Worm (Caenorhabditis elegans) whole organism, L4 larva: Measurements from ENCODE around the gene F56F10.2.
"Not testable (repeated sequence)": the region's sequence is repeated elsewhere in the genome, so short reads cannot be mapped to it uniquely, and the experiment has no call there.

Experiments used
- F37D6.2 ChIP-seq: sonication (generic microtip); optimal IDR thresholded peaks from 2 replicates; lab custom pipeline; 2016; ENCODE audit warnings: mild to moderate bottlenecking, missing genetic modification characterization, missing compliant biosample characterization
- R02D3.7 ChIP-seq: fragments of 150-350 bp; sonication (generic microtip); optimal IDR thresholded peaks from 3 replicates; lab custom pipeline; 2014; ENCODE audit warnings: missing biosample characterization, missing genetic modification characterization
- T20F7.1 ChIP-seq: fragments of 200-800 bp; sonication (Bioruptor generic); optimal IDR thresholded peaks from 2 replicates; lab custom pipeline; 2018; ENCODE audit warnings: mild to moderate bottlenecking, missing genetic modification characterization, missing compliant biosample characterization
- Y5F2A.4 ChIP-seq: fragments of 200-800 bp; sonication (Bioruptor generic); optimal IDR thresholded peaks from 2 replicates; lab custom pipeline; 2018; ENCODE audit warnings: mild to moderate bottlenecking, missing genetic modification characterization, missing compliant biosample characterization
- aha-1 ChIP-seq: fragments of 150-350 bp; peaks from one replicate; lab custom pipeline; 2014; ENCODE audit warnings: missing biosample characterization, missing genetic modification characterization
- ceh-28 ChIP-seq: fragments of 150-350 bp; optimal IDR thresholded peaks from 2 replicates; lab custom pipeline; 2014; ENCODE audit warnings: missing biosample characterization, missing genetic modification reagents, missing genetic modification characterization
- ceh-44 ChIP-seq: fragments of 200-800 bp; sonication (Bioruptor generic); IDR thresholded peaks from 2 replicates; pipeline ENCODE4 v1.3.6; 2022; ENCODE audit warnings: missing genetic modification reagents, missing genetic modification characterization, missing compliant biosample characterization
- daf-12 ChIP-seq: fragments of 150-350 bp; optimal IDR thresholded peaks from 2 replicates; lab custom pipeline; 2014; ENCODE audit warnings: missing biosample characterization, missing genetic modification reagents, missing genetic modification characterization
- daf-16 ChIP-seq, 3 experiments: sonication (generic microtip); optimal IDR thresholded peaks; 2 replicates each; lab custom pipeline; 2016 to 2017; ENCODE audit warnings: missing genetic modification characterization in 3 of 3, missing genetic modification reagents in 3 of 3, mild to moderate bottlenecking in 2 of 3, missing compliant biosample characterization in 2 of 3, missing biosample characterization in 1 of 3, moderate library complexity in 1 of 3
- egl-43 ChIP-seq: fragments of 200-800 bp; sonication (Bioruptor generic); IDR thresholded peaks from 2 replicates; pipeline ENCODE4 v1.3.6; 2022; ENCODE audit warnings: missing genetic modification reagents, missing genetic modification characterization, missing compliant biosample characterization
- fos-1 ChIP-seq: fragments of 150-350 bp; optimal IDR thresholded peaks from 2 replicates; lab custom pipeline; 2014; ENCODE audit warnings: missing biosample characterization, missing genetic modification characterization
- hif-1 ChIP-seq, 2 experiments: sonication (generic microtip); optimal IDR thresholded peaks; 2 replicates each; lab custom pipeline; 2016 to 2017; ENCODE audit warnings: missing compliant biosample characterization in 2 of 2, missing genetic modification characterization in 2 of 2, missing genetic modification reagents in 2 of 2, missing genotype in 2 of 2, mild to moderate bottlenecking in 1 of 2
- hlh-11 ChIP-seq: fragments of 200-800 bp; sonication (Bioruptor generic); optimal IDR thresholded peaks from 2 replicates; lab custom pipeline; 2018; ENCODE audit warnings: mild to moderate bottlenecking, missing genetic modification characterization, missing compliant biosample characterization
- hlh-30 ChIP-seq: sonication (generic microtip); optimal IDR thresholded peaks from 2 replicates; lab custom pipeline; 2017; ENCODE audit warnings: antibody characterized with exemption, mild to moderate bottlenecking, missing genetic modification characterization, missing compliant biosample characterization; ENCODE audit not compliant: insufficient read depth
- hmg-1.1 ChIP-seq: fragments of 200-800 bp; sonication (Bioruptor generic); IDR thresholded peaks from 2 replicates; pipeline ENCODE4 v1.3.6; 2022; ENCODE audit warnings: missing genetic modification reagents, missing genetic modification characterization, missing compliant biosample characterization
- jun-1 ChIP-seq: fragments of 150-350 bp; optimal IDR thresholded peaks from 2 replicates; lab custom pipeline; 2014; ENCODE audit warnings: missing biosample characterization, missing genetic modification reagents, missing genetic modification characterization
- lin-13 ChIP-seq: fragments of 150-350 bp; optimal IDR thresholded peaks from 2 replicates; lab custom pipeline; 2014; ENCODE audit warnings: missing biosample characterization, missing genetic modification reagents, missing genetic modification characterization
- lin-38 ChIP-seq: fragments of 200-800 bp; sonication (Bioruptor generic); IDR thresholded peaks from 2 replicates; pipeline ENCODE4 v1.3.6; 2022; ENCODE audit warnings: missing genetic modification reagents, missing genetic modification characterization, missing compliant biosample characterization
- lin-39 ChIP-seq: fragments of 150-350 bp; optimal IDR thresholded peaks from 2 replicates; lab custom pipeline; 2014; ENCODE audit warnings: missing biosample characterization, missing genetic modification reagents, missing genetic modification characterization
- lir-3 ChIP-seq: sonication (generic microtip); optimal IDR thresholded peaks from 2 replicates; lab custom pipeline; 2016; ENCODE audit warnings: mild to moderate bottlenecking, missing genetic modification characterization, missing compliant biosample characterization
- lsy-2 ChIP-seq, 2 experiments: fragments of 150-350 bp in 1 of 2; sonication (generic microtip) in 1 of 2; optimal IDR thresholded peaks; 2 replicates each; lab custom pipeline; 2014 to 2017; ENCODE audit warnings: missing biosample characterization in 2 of 2, missing genetic modification characterization in 2 of 2
- madf-9 ChIP-seq: fragments of 200-800 bp; sonication (Bioruptor generic); conservative IDR thresholded peaks from 2 replicates; pipeline ENCODE4 v1.3.6; 2022; ENCODE audit warnings: missing genetic modification reagents, missing genetic modification characterization, missing compliant biosample characterization
- mdl-1 ChIP-seq, 2 experiments: fragments of 150-350 bp in 1 of 2; sonication (generic microtip) in 1 of 2; optimal IDR thresholded peaks; 2 replicates each; lab custom pipeline; 2014 to 2017; ENCODE audit warnings: missing biosample characterization in 2 of 2, missing genetic modification characterization in 2 of 2
- mep-1 ChIP-seq: fragments of 150-350 bp; sonication (generic microtip); optimal IDR thresholded peaks from 3 replicates; lab custom pipeline; 2014; ENCODE audit warnings: missing biosample characterization, missing genetic modification characterization
- mes-2 ChIP-seq: sonication (generic microtip); optimal IDR thresholded peaks from 2 replicates; lab custom pipeline; 2016; ENCODE audit warnings: missing genotype, mild to moderate bottlenecking, missing genetic modification characterization, missing compliant biosample characterization; ENCODE audit not compliant: poor library complexity, severe bottlenecking
- mxl-2 ChIP-seq: fragments of 200-800 bp; sonication (Bioruptor generic); conservative IDR thresholded peaks from 2 replicates; pipeline ENCODE4 v1.3.6; 2022; ENCODE audit warnings: missing genetic modification reagents, missing genetic modification characterization, missing compliant biosample characterization
- mxl-3 ChIP-seq: fragments of 200-800 bp; sonication (Bioruptor generic); optimal IDR thresholded peaks from 2 replicates; lab custom pipeline; 2018; ENCODE audit warnings: mild to moderate bottlenecking, missing genetic modification characterization, missing compliant biosample characterization
- nhr-102 ChIP-seq: sonication (generic microtip); optimal IDR thresholded peaks from 2 replicates; lab custom pipeline; 2016; ENCODE audit warnings: mild to moderate bottlenecking, missing genetic modification characterization, moderate library complexity, missing compliant biosample characterization
- nhr-11 ChIP-seq: fragments of 150-350 bp; optimal IDR thresholded peaks from 2 replicates; lab custom pipeline; 2014; ENCODE audit warnings: missing biosample characterization, missing genetic modification characterization
- nhr-111 ChIP-seq: fragments of 200-800 bp; sonication (Bioruptor generic); optimal IDR thresholded peaks from 2 replicates; lab custom pipeline; 2018; ENCODE audit warnings: mild to moderate bottlenecking, missing genetic modification characterization, missing compliant biosample characterization
- nhr-28 ChIP-seq: fragments of 150-350 bp; optimal IDR thresholded peaks from 2 replicates; lab custom pipeline; 2014; ENCODE audit warnings: missing biosample characterization, missing genetic modification characterization
- nhr-48 ChIP-seq: sonication (generic microtip); optimal IDR thresholded peaks from 2 replicates; lab custom pipeline; 2016; ENCODE audit warnings: mild to moderate bottlenecking, missing genetic modification characterization, missing compliant biosample characterization
- nhr-76 ChIP-seq: fragments of 150-350 bp; optimal IDR thresholded peaks from 2 replicates; lab custom pipeline; 2014; ENCODE audit warnings: missing biosample characterization, missing genetic modification characterization
- nhr-77 ChIP-seq: fragments of 150-350 bp; optimal IDR thresholded peaks from 2 replicates; lab custom pipeline; 2014; ENCODE audit warnings: missing biosample characterization, missing genetic modification characterization
- saeg-2 ChIP-seq: fragments of 200-800 bp; sonication (Bioruptor generic); IDR thresholded peaks from 2 replicates; pipeline ENCODE4 v1.3.6; 2022; ENCODE audit warnings: missing genetic modification reagents, missing genetic modification characterization, missing compliant biosample characterization
- set-16 ChIP-seq: fragments of 200-800 bp; sonication (Bioruptor generic); IDR thresholded peaks from 2 replicates; pipeline ENCODE4 v1.3.6; 2022; ENCODE audit warnings: missing genetic modification reagents, missing genetic modification characterization, missing compliant biosample characterization
- snpc-4 ChIP-seq: fragments of 150-350 bp; optimal IDR thresholded peaks from 2 replicates; lab custom pipeline; 2014; ENCODE audit warnings: missing biosample characterization, missing genetic modification characterization
- unc-62 ChIP-seq, 3 experiments: fragments of 150-350 bp in 1 of 3; sonication (generic microtip); optimal IDR thresholded peaks in 2 of 3; peaks in 1 of 3; 1 replicate in 1 of 3; 2 replicates in 2 of 3; lab custom pipeline; 2014 to 2017; ENCODE audit warnings: missing biosample characterization in 3 of 3, missing genetic modification characterization in 3 of 3, missing genetic modification reagents in 3 of 3, missing genotype in 1 of 3
- zfp-2 ChIP-seq: sonication (generic microtip); optimal IDR thresholded peaks from 2 replicates; lab custom pipeline; 2016; ENCODE audit warnings: mild to moderate bottlenecking, missing genetic modification characterization, missing compliant biosample characterization

Gene F56F10.2

DNA sequence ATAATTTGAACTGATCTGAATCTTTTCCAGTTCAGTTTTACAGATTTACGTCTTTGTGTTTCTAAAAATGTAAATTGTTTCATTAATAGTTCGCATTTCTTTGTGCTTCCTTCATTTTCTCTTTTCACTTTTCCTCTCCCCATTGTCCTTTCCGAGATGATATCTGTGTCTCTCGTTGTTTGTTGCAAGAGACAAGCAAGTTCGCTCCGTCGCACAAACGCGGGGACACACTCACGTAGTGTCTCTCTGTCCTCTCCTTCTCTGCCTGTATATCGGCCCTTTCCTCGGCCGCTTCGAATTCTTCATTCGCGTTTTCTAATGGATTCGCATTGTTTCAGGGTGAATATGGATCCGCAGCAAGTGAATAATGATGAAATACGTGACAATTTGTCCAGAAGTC lies 17.5 kb downstream of the F56F10.2 start, which contains the start of gene ZC13.1 (continued):
- peak; percentile 26 for TF ChIP-seq nhr-11 (tag; lab: Kevin White, UChicago)
- no peak for TF ChIP-seq ceh-28 (tag; lab: Kevin White, UChicago)
- TF ChIP-seq mxl-3 (GFP tag; lab: Kevin White, UChicago), result peak; percentile 71
- TF ChIP-seq F37D6.2 (tag; lab: Kevin White, UChicago), result no peak
- TF ChIP-seq nhr-28 (tag; lab: Kevin White, UChicago), result peak; percentile 84
- TF ChIP-seq egl-43, result 0 out of 2 replicates have a peak, but pooled peaks have one; percentile 5
- no peak for TF ChIP-seq jun-1 (tag; lab: Kevin White, UChicago)
- TF ChIP-seq hlh-30 (tag; lab: Kevin White, UChicago), result peak; percentile 50
- peak; percentile 85 for TF ChIP-seq mep-1 (tag; lab: Kevin White, UChicago)
- TF ChIP-seq hlh-11 (tag; lab: Kevin White, UChicago), result peak; percentile 62
- TF ChIP-seq lsy-2 (tag; optimal IDR thresholded peaks at IDR 0.05; lab: Kevin White, UChicago), result peak in 1 of 2 experiments; percentile 81
- peak; percentile 80 for TF ChIP-seq hmg-1.1
- TF ChIP-seq madf-9, result no peak
- no peak for TF ChIP-seq nhr-111 (GFP tag; lab: Kevin White, UChicago)
- TF ChIP-seq ceh-44 (GFP tag; lab: Robert Waterston, UW), result no peak
- TF ChIP-seq snpc-4, result no peak

- TF ChIP-seq Y5F2A.4 (GFP tag; lab: Kevin White, UChicago), result no peak
- no peak for TF ChIP-seq mes-2 (tag; lab: Kevin White, UChicago)
- no peak for TF ChIP-seq mxl-2 (GFP tag; lab: Robert Waterston, UW)
- peak; percentile 6 for TF ChIP-seq aha-1 (tag; lab: Kevin White, UChicago)
- peak in 1 of 2 experiments; percentile 66 for TF ChIP-seq unc-62 (GFP tag; optimal IDR thresholded peaks at IDR 0.05 in 1 of 2; lab: Kevin White, UChicago)
- no peak for TF ChIP-seq unc-62 (tag; optimal IDR thresholded peaks at IDR 0.05; lab: Kevin White, UChicago)
- no peak for TF ChIP-seq lin-13 (GFP tag; lab: Kevin White, UChicago)
- TF ChIP-seq lin-38, result no peak
Measured at ce11 chrX:880367-880766, 21.0 kb downstream of the F56F10.2 start, which contains the start of gene ZC13.2. ZC13.2 (plus strand) TSS chrX:880667.

DNA sequence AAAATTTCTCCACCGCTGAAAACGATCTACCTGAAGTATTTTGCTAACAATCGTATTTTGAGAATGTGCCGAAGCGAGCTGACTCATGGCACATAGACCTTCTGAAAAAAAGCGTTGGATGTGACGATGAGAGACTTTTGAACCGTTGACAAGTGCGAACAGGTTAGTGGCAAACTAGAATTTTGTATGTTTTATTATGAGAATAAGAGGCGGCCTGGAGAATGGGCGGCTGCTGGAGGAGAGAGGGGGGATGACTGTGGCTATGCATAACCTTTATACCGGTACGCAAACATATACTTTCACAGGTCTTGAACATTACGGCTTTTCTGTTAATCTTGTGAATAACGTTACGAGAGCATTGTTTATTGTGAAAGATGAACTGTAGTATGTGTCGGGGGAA lies 28.9 kb downstream of the F56F10.2 start, which contains the start of gene mam-1:
Gene mam-1, minus strand, starts transcription at position 101 of the 400 bp plus-strand sequence.
- no peak for TF ChIP-seq aha-1 (tag; lab: Kevin White, UChicago)
- no peak for TF ChIP-seq nhr-76
- TF ChIP-seq R02D3.7 (tag; lab: Kevin White, UChicago), result no peak
- TF ChIP-seq jun-1 (tag; lab: Kevin White, UChicago), result no peak
- no peak for TF ChIP-seq saeg-2
- TF ChIP-seq nhr-102 (tag; lab: Kevin White, UChicago), result no peak

- TF ChIP-seq daf-16 (GFP tag; optimal IDR thresholded peaks at IDR 0.05; lab: Kevin White, UChicago) (peak in 1 of 2 experiments; percentile 7), set-16 (GFP tag; lab: Robert Waterston, UW) (peak; percentile 64), egl-43 (0 out of 2 replicates have a peak, but pooled peaks have one; percentile 52)
- TF ChIP-seq daf-16 (tag; optimal IDR thresholded peaks at IDR 0.05; lab: Kevin White, UChicago), result not testable (repeated sequence)
Measured at ce11 chrX:892537-892936, 33.1 kb downstream of the F56F10.2 start.

DNA sequence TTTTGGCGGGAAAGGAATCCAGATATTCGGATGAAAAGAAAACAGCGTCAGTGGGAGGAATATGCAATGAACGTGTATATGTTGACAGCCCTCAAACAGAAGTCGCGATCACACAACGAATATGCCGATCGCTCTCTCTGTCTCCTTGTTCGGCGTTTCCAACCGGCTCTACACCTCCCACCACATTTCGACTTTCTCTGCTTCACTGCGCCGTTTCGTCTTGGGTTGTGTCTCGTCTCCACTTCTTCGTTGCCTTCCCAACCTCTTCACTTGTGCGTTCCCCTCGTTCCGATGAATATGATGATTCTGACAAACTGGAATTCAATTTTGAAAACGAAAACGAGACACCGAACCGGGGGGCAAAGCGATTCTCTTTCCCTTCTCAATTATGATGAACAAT lies 38.5 kb downstream of the F56F10.2 start, which contains the start of gene mab-7:
Gene mab-7, minus strand, starts transcription at position 101 of the 400 bp plus-strand sequence.
- TF ChIP-seq nhr-102 (tag; lab: Kevin White, UChicago) (no peak), nhr-77 (tag; lab: Kevin White, UChicago) (no peak), fos-1 (tag; lab: Kevin White, UChicago) (no peak), nhr-48 (no peak), aha-1 (tag; lab: Kevin White, UChicago) (no peak), hif-1 (tag; optimal IDR thresholded peaks at IDR 0.05; lab: Kevin White, UChicago) (no peak), hlh-30 (tag; lab: Kevin White, UChicago) (no peak), lir-3 (tag; lab: Kevin White, UChicago) (no peak), lin-39 (tag; lab: Kevin White, UChicago) (no peak), mdl-1 (tag; optimal IDR thresholded peaks at IDR 0.05; lab: Kevin White, UChicago) (no peak), T20F7.1 (GFP tag; lab: Kevin White, UChicago) (no peak), jun-1 (tag; lab: Kevin White, UChicago) (no peak), snpc-4 (no peak), daf-12 (tag; lab: Kevin White, UChicago) (no peak), hmg-1.1 (no peak), zfp-2 (no peak)
- TF ChIP-seq, all 104 proteins: peak for 0
